Fruit fly (Drosophila melanogaster) whole organism, embryonic: ENCODE measurements around the gene CG42375.

ENCODE experiments used
- Atf6 ChIP-seq: fragments of 200-800 bp; sonication (Bioruptor generic); IDR thresholded peaks from 2 replicates; pipeline ENCODE4 v1.3.6; 2022; ENCODE audit warnings: missing biosample characterization, missing genetic modification characterization
- BtbVII ChIP-seq: fragments of 200-800 bp; sonication (Bioruptor generic); optimal IDR thresholded peaks from 3 replicates; lab custom pipeline; 2017; ENCODE audit warnings: missing biosample characterization, mild to moderate bottlenecking, missing genetic modification characterization
- CG12769 ChIP-seq: fragments of 200-800 bp; sonication (Bioruptor generic); optimal IDR thresholded peaks from 2 replicates; lab custom pipeline; 2019; ENCODE audit warnings: missing biosample characterization, mild to moderate bottlenecking, missing genetic modification characterization, moderate library complexity
- CG14710 ChIP-seq: fragments of 200-800 bp; sonication (Bioruptor generic); optimal IDR thresholded peaks from 3 replicates; lab custom pipeline; 2019; ENCODE audit warnings: missing biosample characterization, mild to moderate bottlenecking, missing genetic modification characterization, moderate library complexity
- CG14860 ChIP-seq: fragments of 200-800 bp; sonication (Bioruptor generic); IDR thresholded peaks from 3 replicates; pipeline ENCODE4 v1.3.6; 2022; ENCODE audit warnings: missing biosample characterization, missing genetic modification characterization; ENCODE audit not compliant: partially characterized antibody
- CG17568 ChIP-seq: fragments of 200-800 bp; sonication (Bioruptor generic); optimal IDR thresholded peaks from 2 replicates; lab custom pipeline; 2018; ENCODE audit warnings: missing biosample characterization, mild to moderate bottlenecking, missing genetic modification characterization, moderate library complexity
- CG17912 ChIP-seq: fragments of 200-800 bp; sonication (Bioruptor generic); optimal IDR thresholded peaks from 2 replicates; lab custom pipeline; 2018; ENCODE audit warnings: missing biosample characterization, mild to moderate bottlenecking, missing genetic modification characterization
- CG18599 ChIP-seq: fragments of 200-800 bp; sonication (Bioruptor generic); optimal IDR thresholded peaks from 3 replicates; lab custom pipeline; 2017; ENCODE audit warnings: missing biosample characterization, missing genetic modification characterization, mild to moderate bottlenecking, moderate library complexity, missing genetic modification reagents
- CG2712 ChIP-seq: fragments of 200-800 bp; optimal IDR thresholded peaks from 3 replicates; lab custom pipeline; 2019; ENCODE audit warnings: missing biosample characterization, mild to moderate bottlenecking, missing genetic modification characterization, moderate library complexity
- CG31388 ChIP-seq: fragments of 200-800 bp; sonication (Bioruptor generic); optimal IDR thresholded peaks from 2 replicates; lab custom pipeline; 2016; ENCODE audit warnings: missing biosample characterization, missing genetic modification characterization
- CG32767 ChIP-seq: fragments of 200-800 bp; sonication (Bioruptor generic); IDR thresholded peaks from 2 replicates; pipeline ENCODE4 v1.3.6; 2022; ENCODE audit warnings: missing biosample characterization, missing genetic modification characterization
- CG32772 ChIP-seq: fragments of 200-800 bp; sonication (Bioruptor generic); IDR thresholded peaks from 2 replicates; pipeline ENCODE4 v1.3.6; 2022; ENCODE audit warnings: missing biosample characterization, missing genetic modification characterization
- CG6791 ChIP-seq: fragments of 200-800 bp; sonication (Bioruptor generic); IDR thresholded peaks from 3 replicates; pipeline ENCODE4 v1.3.6; 2022; ENCODE audit warnings: missing biosample characterization, missing genetic modification characterization; ENCODE audit not compliant: partially characterized antibody
- CG6813 ChIP-seq: fragments of 200-800 bp; sonication (Bioruptor generic); optimal IDR thresholded peaks from 2 replicates; lab custom pipeline; 2017; ENCODE audit warnings: missing biosample characterization, missing genetic modification characterization, mild to moderate bottlenecking, moderate library complexity, missing genetic modification reagents
- CG7372 ChIP-seq: fragments of 200-800 bp; sonication (Bioruptor generic); IDR thresholded peaks from 2 replicates; pipeline ENCODE4 v1.3.6; 2022; ENCODE audit warnings: missing biosample characterization, missing genetic modification characterization
- CG8281 ChIP-seq: fragments of 200-800 bp; sonication (Bioruptor generic); optimal IDR thresholded peaks from 2 replicates; lab custom pipeline; 2018; ENCODE audit warnings: missing biosample characterization, mild to moderate bottlenecking, missing genetic modification characterization, moderate library complexity
- CG8478 ChIP-seq: fragments of >200 bp; optimal IDR thresholded peaks from 2 replicates; lab custom pipeline; 2018
- CG8765 ChIP-seq: fragments of 200-800 bp; sonication (Bioruptor generic); IDR thresholded peaks from 2 replicates; pipeline ENCODE4 v1.3.6; 2022; ENCODE audit warnings: missing biosample characterization, missing genetic modification characterization
- CG9609 ChIP-seq: fragments of 200-800 bp; sonication (Bioruptor generic); optimal IDR thresholded peaks from 3 replicates; lab custom pipeline; 2016; ENCODE audit warnings: missing biosample characterization, missing genetic modification characterization
- CG9727 ChIP-seq: fragments of 200-800 bp; sonication (Bioruptor generic); optimal IDR thresholded peaks from 3 replicates; lab custom pipeline; 2017; ENCODE audit warnings: missing biosample characterization, mild to moderate bottlenecking, missing genetic modification characterization
- Dek ChIP-seq: fragments of 200-800 bp; sonication (Bioruptor generic); optimal IDR thresholded peaks from 3 replicates; lab custom pipeline; 2019; ENCODE audit warnings: missing biosample characterization, mild to moderate bottlenecking, missing genetic modification characterization, moderate library complexity
- Dip3 ChIP-seq: fragments of 200-800 bp; sonication (Bioruptor generic); optimal IDR thresholded peaks from 3 replicates; lab custom pipeline; 2016; ENCODE audit warnings: missing biosample characterization, missing genetic modification characterization
- Dp ChIP-seq: fragments of 200-800 bp; sonication (Bioruptor generic); optimal IDR thresholded peaks from 2 replicates; lab custom pipeline; 2018; ENCODE audit warnings: missing biosample characterization, mild to moderate bottlenecking, missing genetic modification characterization, moderate library complexity
- Ets65A ChIP-seq: fragments of 200-800 bp; sonication (Bioruptor generic); peaks from one replicate; lab custom pipeline; 2016; ENCODE audit warnings: missing biosample characterization, missing genetic modification characterization
- HmgZ ChIP-seq: fragments of 200-800 bp; sonication (Bioruptor generic); optimal IDR thresholded peaks from 2 replicates; lab custom pipeline; 2018; ENCODE audit warnings: missing biosample characterization, mild to moderate bottlenecking, missing genetic modification characterization
- NFAT ChIP-seq: fragments of 200-800 bp; sonication (Bioruptor generic); IDR thresholded peaks from 2 replicates; pipeline ENCODE4 v1.3.6; 2022; ENCODE audit warnings: missing biosample characterization, missing genetic modification characterization
- Nf-YC ChIP-seq: fragments of 200-800 bp; optimal IDR thresholded peaks from 3 replicates; lab custom pipeline; 2019; ENCODE audit warnings: missing biosample characterization, mild to moderate bottlenecking, missing genetic modification characterization, moderate library complexity
- amos ChIP-seq: fragments of 200-800 bp; sonication (Bioruptor generic); IDR thresholded peaks from 2 replicates; pipeline ENCODE4 v1.3.6; 2022; ENCODE audit warnings: missing biosample characterization, missing genetic modification characterization; ENCODE audit not compliant: partially characterized antibody
- dmrt11E ChIP-seq: fragments of 200-800 bp; sonication (Bioruptor generic); optimal IDR thresholded peaks from 3 replicates; lab custom pipeline; 2018; ENCODE audit warnings: missing biosample characterization, mild to moderate bottlenecking, missing genetic modification characterization, moderate library complexity
- exex ChIP-seq: fragments of 200-800 bp; sonication (Bioruptor generic); optimal IDR thresholded peaks from 4 replicates; lab custom pipeline; 2018; ENCODE audit warnings: missing biosample characterization, mild to moderate bottlenecking, missing genetic modification characterization, moderate library complexity
- gcm ChIP-seq: fragments of 200-800 bp; sonication (Bioruptor generic); optimal IDR thresholded peaks from 2 replicates; lab custom pipeline; 2019; ENCODE audit warnings: missing biosample characterization, mild to moderate bottlenecking, missing genetic modification characterization, moderate library complexity
- gsb-n ChIP-seq: fragments of 200-800 bp; sonication (Bioruptor generic); optimal IDR thresholded peaks from 3 replicates; lab custom pipeline; 2018; ENCODE audit warnings: missing biosample characterization, mild to moderate bottlenecking, missing genetic modification characterization
- klu ChIP-seq: fragments of 200-800 bp; sonication (Bioruptor generic); IDR thresholded peaks from 2 replicates; pipeline ENCODE4 v1.3.6; 2022; ENCODE audit warnings: missing biosample characterization, missing genetic modification characterization
- nom ChIP-seq: fragments of 200-800 bp; sonication (Bioruptor generic); optimal IDR thresholded peaks from 2 replicates; lab custom pipeline; 2017; ENCODE audit warnings: missing biosample characterization, missing genetic modification characterization, mild to moderate bottlenecking, moderate library complexity, missing genetic modification reagents
- p53 ChIP-seq: fragments of 200-800 bp; sonication (Bioruptor generic); optimal IDR thresholded peaks from 2 replicates; lab custom pipeline; 2016; ENCODE audit warnings: missing biosample characterization, missing genetic modification characterization
- pan ChIP-seq, 4 experiments: fragments of >200 bp in 3 of 4; fragments of 200-800 bp in 1 of 4; sonication (Bioruptor generic) in 1 of 4; optimal IDR thresholded peaks in 3 of 4; IDR thresholded peaks in 1 of 4; 2 replicates each; pipeline versions ENCODE4 v1.3.6 to Lab custom; 2017 to 2022; ENCODE audit warnings: missing biosample characterization in 2 of 4, missing genetic modification characterization in 2 of 4, mixed read lengths in 1 of 4
- prd ChIP-seq, 3 experiments: fragments of >200 bp in 2 of 3; fragments of 200-800 bp in 1 of 3; sonication (Bioruptor generic) in 1 of 3; optimal IDR thresholded peaks in 2 of 3; IDR thresholded peaks in 1 of 3; 2 replicates in 2 of 3; 3 replicates in 1 of 3; pipeline versions ENCODE4 v1.3.6 to Lab custom; 2017 to 2022; ENCODE audit warnings: missing biosample characterization in 1 of 3, missing genetic modification characterization in 1 of 3
- salm ChIP-seq: fragments of 200-800 bp; sonication (Bioruptor generic); optimal IDR thresholded peaks from 2 replicates; lab custom pipeline; 2018; ENCODE audit warnings: missing biosample characterization, mild to moderate bottlenecking, missing genetic modification characterization
- sens-2 ChIP-seq: fragments of 200-800 bp; sonication (Bioruptor generic); IDR thresholded peaks from 2 replicates; pipeline ENCODE4 v1.3.6; 2022; ENCODE audit warnings: missing biosample characterization, missing genetic modification characterization
- slbo ChIP-seq: fragments of 200-800 bp; sonication (Bioruptor generic); IDR thresholded peaks from 2 replicates; pipeline ENCODE4 v1.3.6; 2022; ENCODE audit warnings: missing biosample characterization, missing genetic modification characterization
- sna ChIP-seq: fragments of 200-800 bp; sonication (Bioruptor generic); IDR thresholded peaks from 2 replicates; pipeline ENCODE4 v1.3.6; 2022; ENCODE audit warnings: missing biosample characterization, missing genetic modification characterization; ENCODE audit not compliant: partially characterized antibody
- sr ChIP-seq: fragments of 200-800 bp; sonication (Bioruptor generic); IDR thresholded peaks from 3 replicates; pipeline ENCODE4 v1.3.6; 2022; ENCODE audit warnings: missing biosample characterization, missing genetic modification characterization
- sug ChIP-seq: fragments of 200-800 bp; optimal IDR thresholded peaks from 2 replicates; lab custom pipeline; 2019; ENCODE audit warnings: missing biosample characterization, mild to moderate bottlenecking, missing genetic modification characterization, moderate library complexity
- tll ChIP-seq, 2 experiments: fragments of 200-800 bp in 1 of 2; fragments of >200 bp in 1 of 2; sonication (Bioruptor generic) in 1 of 2; optimal IDR thresholded peaks; 2 replicates each; lab custom pipeline; 2017 to 2019; ENCODE audit warnings: missing biosample characterization in 2 of 2, missing genetic modification characterization in 2 of 2, mild to moderate bottlenecking in 1 of 2, moderate library complexity in 1 of 2
- toy ChIP-seq: fragments of 200-800 bp; sonication (Bioruptor generic); IDR thresholded peaks from 2 replicates; pipeline ENCODE4 v1.3.6; 2022; ENCODE audit warnings: missing biosample characterization, missing genetic modification characterization
- ttk ChIP-seq: fragments of 200-800 bp; sonication (Bioruptor generic); IDR thresholded peaks from 2 replicates; pipeline ENCODE4 v2.1.2; 2022; ENCODE audit warnings: missing biosample characterization, missing genetic modification characterization
- tup ChIP-seq: fragments of 200-800 bp; sonication (Bioruptor generic); optimal IDR thresholded peaks from 2 replicates; lab custom pipeline; 2016; ENCODE audit warnings: missing biosample characterization, mild to moderate bottlenecking, missing genetic modification characterization, moderate library complexity

The CG42375 gene

dm6 chr3R:13817480-13818305, 38.3 kb downstream of the CG42375 start (continued):
- TF ChIP-seq Dp (GFP tag; lab: Kevin White, UChicago) (no peak), Dek (tag; lab: Kevin White, UChicago) (no peak), CG9727 (GFP tag; lab: Kevin White, UChicago) (peak; percentile 25), exex (tag; lab: Kevin White, UChicago) (no peak), CG9609 (no peak), amos (GFP tag; lab: Robert Waterston, UW) (no peak), slbo (GFP tag; lab: Robert Waterston, UW) (peak; percentile 13; the same call in 1 of the 2 replicates), Ets65A (GFP tag; lab: Kevin White, UChicago) (peak; percentile 16), CG2712 (tag; lab: Kevin White, UChicago) (peak; percentile 82), CG17568 (GFP tag; lab: Kevin White, UChicago) (no peak), CG14710 (tag; lab: Kevin White, UChicago) (peak; percentile 54), CG12769 (tag; lab: Kevin White, UChicago) (no peak), toy (no peak), gcm (GFP tag; lab: Kevin White, UChicago) (peak; percentile 52), ttk (GFP tag; lab: Robert Waterston, UW) (peak; percentile 64), CG32767 (peak; percentile 62), CG6813 (GFP tag; lab: Kevin White, UChicago) (no peak), CG8478 (lab: Kevin White, UChicago) (no peak), Atf6 (GFP tag; lab: Robert Waterston, UW) (no peak), CG18599 (GFP tag; lab: Kevin White, UChicago) (peak; percentile 23), p53 (no peak), salm (tag; lab: Kevin White, UChicago) (peak; percentile 31), pan (optimal IDR thresholded peaks at IDR 0.05; lab: Kevin White, UChicago) (no peak), pan (GFP tag; optimal IDR thresholded peaks at IDR 0.05 in 1 of 2, IDR thresholded peaks at IDR 0.05 in 1 of 2) (peak in 1 of 2 experiments; percentile 47), nom (no peak), CG14860 (GFP tag; lab: Robert Waterston, UW) (no peak), prd (optimal IDR thresholded peaks at IDR 0.05; lab: Kevin White, UChicago) (no peak), prd (GFP tag; IDR thresholded peaks at IDR 0.05; lab: Robert Waterston, UW) (peak; percentile 65; the same call in 2 of the 3 replicates), NFAT (GFP tag; lab: Robert Waterston, UW) (no peak), CG8765 (GFP tag; lab: Robert Waterston, UW) (no peak), BtbVII (GFP tag; lab: Kevin White, UChicago) (no peak), CG32772 (GFP tag; lab: Robert Waterston, UW) (peak; percentile 59), CG17912 (GFP tag; lab: Kevin White, UChicago) (no peak), sug (tag; lab: Kevin White, UChicago) (peak; percentile 18), klu (GFP tag; lab: Robert Waterston, UW) (no peak), CG31388 (GFP tag; lab: Kevin White, UChicago) (no peak), tll (GFP tag; optimal IDR thresholded peaks at IDR 0.05; lab: Kevin White, UChicago) (no peak), gsb-n (tag; lab: Kevin White, UChicago) (peak; percentile 60), sens-2 (0 out of 2 replicates have a peak, but pooled peaks have one; percentile 4), CG6791 (no peak), HmgZ (tag; lab: Kevin White, UChicago) (no peak), Nf-YC (peak; percentile 6), sr (no peak), CG7372 (GFP tag; lab: Robert Waterston, UW) (peak; percentile 27; the same call in 1 of the 2 replicates), sna (GFP tag; lab: Robert Waterston, UW) (no peak), tup (GFP tag; lab: Kevin White, UChicago) (no peak), CG8281 (tag; lab: Kevin White, UChicago) (peak; percentile 23), dmrt11E (tag; lab: Kevin White, UChicago) (no peak), Dip3 (GFP tag; lab: Kevin White, UChicago) (no peak)
